Worm (Caenorhabditis elegans) whole organism, late embryonic: ENCODE results near the gene nhr-167.

Source experiments
- ceh-19 ChIP-seq: fragments of 200-800 bp; sonication (Bioruptor generic); optimal IDR thresholded peaks from 2 replicates; lab custom pipeline; 2018; ENCODE audit warnings: mild to moderate bottlenecking, missing genetic modification characterization, missing compliant biosample characterization
- eyg-1 ChIP-seq: sonication (generic microtip); optimal IDR thresholded peaks from 2 replicates; lab custom pipeline; 2016; ENCODE audit warnings: missing genotype, missing genetic modification characterization, missing compliant biosample characterization
- fkh-10 ChIP-seq: fragments of 150-350 bp; optimal IDR thresholded peaks from 2 replicates; lab custom pipeline; 2014; ENCODE audit warnings: missing biosample characterization, missing genetic modification reagents, missing genetic modification characterization
- hlh-15 ChIP-seq: sonication (generic microtip); optimal IDR thresholded peaks from 2 replicates; lab custom pipeline; 2016; ENCODE audit warnings: missing genetic modification characterization, missing compliant biosample characterization
- hlh-30 ChIP-seq: sonication (generic microtip); optimal IDR thresholded peaks from 2 replicates; lab custom pipeline; 2017; ENCODE audit warnings: antibody characterized with exemption, missing genetic modification characterization, missing compliant biosample characterization; ENCODE audit not compliant: insufficient read depth
- nhr-11 ChIP-seq: fragments of 150-350 bp; optimal IDR thresholded peaks from 2 replicates; lab custom pipeline; 2014; ENCODE audit warnings: missing biosample characterization, missing genetic modification characterization
- pha-4 ChIP-seq: fragments of 150-350 bp; optimal IDR thresholded peaks from 2 replicates; lab custom pipeline; 2018; ENCODE audit warnings: missing biosample characterization, missing genetic modification reagents, missing genetic modification characterization

ce11 chrX:12022496-12022895, 40.6 kb upstream of the nhr-167 start:
- TF ChIP-seq hlh-15 (tag; lab: Kevin White, UChicago) (no peak), fkh-10 (GFP tag; lab: Kevin White, UChicago) (no peak), hlh-30 (tag; lab: Kevin White, UChicago) (no peak), ceh-19 (GFP tag; lab: Kevin White, UChicago) (no peak), pha-4 (no peak), nhr-11 (tag; lab: Kevin White, UChicago) (no peak), eyg-1 (no peak)
